Worm (Caenorhabditis elegans): ENCODE measurements around the gene Y82E9BR.14.

The Y82E9BR.14 gene

ce11 chrIII:1421436-1421835, 7.5 kb upstream of the Y82E9BR.14 start:
- TF ChIP-seq mab-5 (tag; optimal IDR thresholded peaks at IDR 0.05) (no peak), snpc-4 (tag; optimal IDR thresholded peaks at IDR 0.05) (no peak), M03D4.4 (tag; optimal IDR thresholded peaks at IDR 0.05) (no peak), unc-120 (tag; optimal IDR thresholded peaks at IDR 0.05; ENCODE audit: poor library complexity, severe bottlenecking) (no peak), nhr-2 (tag; optimal IDR thresholded peaks at IDR 0.05) (no peak), unc-62 (GFP tag; optimal IDR thresholded peaks at IDR 0.05) (no peak), bed-3 (GFP tag; optimal IDR thresholded peaks at IDR 0.05) (no peak), sem-2 (GFP tag; optimal IDR thresholded peaks at IDR 0.05) (no peak), pha-4 (tag; optimal IDR thresholded peaks at IDR 0.05) (no peak), drap-1 (GFP tag; optimal IDR thresholded peaks at IDR 0.05) (no peak), cnd-1 (tag; optimal IDR thresholded peaks at IDR 0.05) (no peak), unc-39 (tag; optimal IDR thresholded peaks at IDR 0.05) (no peak), zip-8 (tag; optimal IDR thresholded peaks at IDR 0.05) (no peak), ceh-43 (GFP tag; optimal IDR thresholded peaks at IDR 0.05) (no peak), ztf-11 (tag; optimal IDR thresholded peaks at IDR 0.05) (no peak), tbx-8 (GFP tag; optimal IDR thresholded peaks at IDR 0.05) (no peak), nhr-237 (tag; optimal IDR thresholded peaks at IDR 0.05) (no peak), ces-1 (GFP tag; optimal IDR thresholded peaks at IDR 0.05) (no peak), lsy-2 (tag; optimal IDR thresholded peaks at IDR 0.05) (no peak)

ce11 chrIII:1419700-1420356, 5.9 kb upstream of the Y82E9BR.14 start:
- TF ChIP-seq lsy-2 (tag; optimal IDR thresholded peaks at IDR 0.05) (peak; percentile 12), blmp-1 (tag; optimal IDR thresholded peaks at IDR 0.05) (no peak), ceh-39 (tag; optimal IDR thresholded peaks at IDR 0.05) (no peak), lin-13 (tag; optimal IDR thresholded peaks at IDR 0.05) (no peak)

ce11 chrIII:1419146-1419636, 5.3 kb upstream of the Y82E9BR.14 start, which contains the start of gene Y82E9BR.3:
Gene Y82E9BR.3 (plus strand): TSS chrIII:1419196.
- no peak for TF ChIP-seq nhr-12 (tag; optimal IDR thresholded peaks at IDR 0.05)
- no peak for TF ChIP-seq tbx-8 (GFP tag; optimal IDR thresholded peaks at IDR 0.05)
- TF ChIP-seq unc-120 (tag; optimal IDR thresholded peaks at IDR 0.05; ENCODE audit: poor library complexity, severe bottlenecking): no peak
- TF ChIP-seq blmp-1 (tag; optimal IDR thresholded peaks at IDR 0.05): no peak
- TF ChIP-seq ham-2 (GFP tag; optimal IDR thresholded peaks at IDR 0.05): no peak
- TF ChIP-seq mls-2 (tag; optimal IDR thresholded peaks at IDR 0.05): no peak
- no peak for TF ChIP-seq snpc-4 (tag; optimal IDR thresholded peaks at IDR 0.05)
- TF ChIP-seq lin-13 (tag; optimal IDR thresholded peaks at IDR 0.05): no peak
- no peak for TF ChIP-seq sptf-1 (tag; optimal IDR thresholded peaks at IDR 0.05)
- no peak for TF ChIP-seq hlh-1 (tag; optimal IDR thresholded peaks at IDR 0.05)
- TF ChIP-seq mab-5 (tag; optimal IDR thresholded peaks at IDR 0.05): no peak
- TF ChIP-seq nhr-28 (tag; optimal IDR thresholded peaks at IDR 0.05): no peak
- TF ChIP-seq elt-1 (tag; optimal IDR thresholded peaks at IDR 0.05; ENCODE audit: borderline replicate concordance, insufficient read depth): no peak
- no peak for TF ChIP-seq lin-32 (GFP tag; optimal IDR thresholded peaks at IDR 0.05)
- no peak for TF ChIP-seq unc-62 (GFP tag; optimal IDR thresholded peaks at IDR 0.05)

- TF ChIP-seq ceh-39 (tag; optimal IDR thresholded peaks at IDR 0.05): peak; percentile 56
- no peak for TF ChIP-seq ces-1 (GFP tag; optimal IDR thresholded peaks at IDR 0.05)
- TF ChIP-seq ceh-43 (GFP tag; optimal IDR thresholded peaks at IDR 0.05): no peak
- TF ChIP-seq mab-5 (tag; optimal IDR thresholded peaks at IDR 0.05): no peak
- TF ChIP-seq nhr-237 (tag; optimal IDR thresholded peaks at IDR 0.05): peak; percentile 86
- TF ChIP-seq unc-120 (tag; optimal IDR thresholded peaks at IDR 0.05; ENCODE audit: poor library complexity, severe bottlenecking): no peak
- TF ChIP-seq lin-13 (tag; optimal IDR thresholded peaks at IDR 0.05): peak; percentile 93
- TF ChIP-seq nhr-2 (tag; optimal IDR thresholded peaks at IDR 0.05): no peak
- peak; percentile 46 for TF ChIP-seq hlh-1 (tag; optimal IDR thresholded peaks at IDR 0.05)
- peak; percentile 77 for TF ChIP-seq mep-1 (tag; optimal IDR thresholded peaks at IDR 0.05)
- TF ChIP-seq drap-1 (GFP tag; optimal IDR thresholded peaks at IDR 0.05): no peak
- peak; percentile 33 for TF ChIP-seq ham-2 (GFP tag; optimal IDR thresholded peaks at IDR 0.05)
- peak; percentile 95 for TF ChIP-seq pha-4 (tag; optimal IDR thresholded peaks at IDR 0.05)
- TF ChIP-seq lin-32 (GFP tag; optimal IDR thresholded peaks at IDR 0.05): no peak
- no peak for TF ChIP-seq sem-2 (GFP tag; optimal IDR thresholded peaks at IDR 0.05)
- no peak for TF ChIP-seq zip-8 (tag; optimal IDR thresholded peaks at IDR 0.05)
- TF ChIP-seq nhr-76 (tag; optimal IDR thresholded peaks at IDR 0.05): no peak
- TF ChIP-seq elt-3 (tag; optimal IDR thresholded peaks at IDR 0.05): no peak
- peak; percentile 22 for TF ChIP-seq unc-62 (GFP tag; optimal IDR thresholded peaks at IDR 0.05)
- no peak for TF ChIP-seq ceh-83 (GFP tag; optimal IDR thresholded peaks at IDR 0.05)
- no peak for TF ChIP-seq unc-39 (tag; optimal IDR thresholded peaks at IDR 0.05)
- peak; percentile 65 for TF ChIP-seq sptf-1 (tag; optimal IDR thresholded peaks at IDR 0.05)
- no peak for TF ChIP-seq nhr-28 (tag; optimal IDR thresholded peaks at IDR 0.05)
- TF ChIP-seq cnd-1 (tag; optimal IDR thresholded peaks at IDR 0.05): peak; percentile 44
- peak; percentile 47 for TF ChIP-seq mls-2 (tag; optimal IDR thresholded peaks at IDR 0.05)
- TF ChIP-seq elt-1 (tag; optimal IDR thresholded peaks at IDR 0.05; ENCODE audit: borderline replicate concordance, insufficient read depth): no peak
- no peak for TF ChIP-seq tbx-8 (GFP tag; optimal IDR thresholded peaks at IDR 0.05)
- TF ChIP-seq ztf-11 (tag; optimal IDR thresholded peaks at IDR 0.05): no peak
- TF ChIP-seq nhr-12 (tag; optimal IDR thresholded peaks at IDR 0.05): no peak
- no peak for TF ChIP-seq blmp-1 (tag; optimal IDR thresholded peaks at IDR 0.05)
- peak; percentile 97 for TF ChIP-seq lsy-2 (tag; optimal IDR thresholded peaks at IDR 0.05)
- peak; percentile 26 for TF ChIP-seq M03D4.4 (tag; optimal IDR thresholded peaks at IDR 0.05)
Observed at ce11 chrIII:1418709-1419108, 4.8 kb upstream of the Y82E9BR.14 start.
